Worm (Caenorhabditis elegans): ENCODE results near the gene C43D7.7.
A peak's percentile ranks its signal among the peaks of the same experiment; 100 is the strongest.

The C43D7.7 gene

DNA sequence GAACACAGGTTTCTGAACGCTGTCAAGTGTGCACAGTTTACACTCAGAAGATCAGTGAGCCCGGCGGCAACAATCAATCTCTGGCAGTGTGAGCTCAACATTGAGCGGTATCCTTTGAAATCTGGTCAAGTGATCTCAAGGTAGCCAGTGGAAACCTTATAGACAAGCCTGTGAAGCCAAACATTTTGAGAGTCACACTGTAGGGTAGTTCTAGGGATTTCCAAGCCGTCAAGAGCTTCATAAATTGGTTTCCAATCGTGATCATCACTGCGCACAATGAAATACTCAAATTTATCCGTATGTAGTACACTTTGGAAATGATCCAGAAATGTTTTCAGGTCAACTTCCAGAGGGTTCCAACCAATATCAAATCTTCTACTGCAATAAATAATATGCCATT lies 12.4 kb downstream of the C43D7.7 start, which contains the start of gene F55C9.15:
F55C9.15 (minus strand) TSS at position 101 of the 400 bp plus-strand sequence.
- TF ChIP-seq blmp-1 (tag; optimal IDR thresholded peaks at IDR 0.05) (no peak), ces-1 (GFP tag; optimal IDR thresholded peaks at IDR 0.05) (no peak), lin-13 (tag; optimal IDR thresholded peaks at IDR 0.05) (no peak), zip-8 (tag; optimal IDR thresholded peaks at IDR 0.05) (no peak), hlh-1 (tag; optimal IDR thresholded peaks at IDR 0.05) (no peak), snpc-4 (tag; optimal IDR thresholded peaks at IDR 0.05) (no peak), drap-1 (GFP tag; optimal IDR thresholded peaks at IDR 0.05) (no peak), ham-2 (GFP tag; optimal IDR thresholded peaks at IDR 0.05) (no peak), unc-39 (tag; optimal IDR thresholded peaks at IDR 0.05) (no peak), nhr-237 (tag; optimal IDR thresholded peaks at IDR 0.05) (no peak), ztf-11 (tag; optimal IDR thresholded peaks at IDR 0.05) (no peak), sem-2 (GFP tag; optimal IDR thresholded peaks at IDR 0.05) (no peak), elt-1 (tag; optimal IDR thresholded peaks at IDR 0.05; ENCODE audit: borderline replicate concordance, insufficient read depth) (no peak), cnd-1 (tag; optimal IDR thresholded peaks at IDR 0.05) (no peak), bed-3 (GFP tag; optimal IDR thresholded peaks at IDR 0.05) (no peak), nhr-12 (tag; optimal IDR thresholded peaks at IDR 0.05) (no peak), lsy-2 (tag; optimal IDR thresholded peaks at IDR 0.05) (no peak), ceh-43 (GFP tag; optimal IDR thresholded peaks at IDR 0.05) (no peak), pha-4 (tag; optimal IDR thresholded peaks at IDR 0.05) (no peak)

DNA sequence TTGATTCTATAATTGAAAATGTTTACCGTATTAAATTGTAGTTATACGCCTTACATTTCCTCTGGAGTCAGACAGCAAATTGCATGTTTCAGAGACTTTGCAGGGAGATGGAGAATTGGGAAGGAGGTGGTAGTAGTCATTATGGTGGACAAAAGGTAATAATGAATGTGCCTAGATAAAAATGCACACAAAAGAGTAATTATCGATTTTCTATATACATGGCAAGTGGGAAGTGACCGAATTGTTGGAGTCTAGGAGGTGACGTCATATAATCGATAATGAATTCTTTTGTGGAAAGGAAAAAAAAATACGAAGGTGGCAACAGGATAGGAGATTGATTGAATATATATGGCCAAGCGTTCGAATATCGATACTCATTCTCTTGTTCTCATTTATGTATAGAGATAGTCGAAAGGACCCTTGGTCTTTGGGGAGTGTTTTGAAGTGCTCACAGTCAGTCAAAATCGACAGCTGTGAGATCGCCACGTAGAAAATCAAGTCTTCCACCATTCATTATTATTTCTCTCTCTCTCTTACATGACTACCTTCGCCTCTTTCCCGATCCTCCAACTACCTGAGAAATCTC lies 15.6 kb downstream of the C43D7.7 start, which contains the start of the genes fbxb-63 and fbxb-61:
fbxb-63 (minus strand) TSS at position 142 of the 586 bp plus-strand sequence.
fbxb-61 (plus strand) TSS at position 536 of the 586 bp plus-strand sequence.
- no peak for TF ChIP-seq ham-2 (GFP tag; optimal IDR thresholded peaks at IDR 0.05)
- TF ChIP-seq nhr-2 (tag; optimal IDR thresholded peaks at IDR 0.05): no peak
- peak; percentile 53 for TF ChIP-seq ceh-39 (tag; optimal IDR thresholded peaks at IDR 0.05)
- TF ChIP-seq hlh-1 (tag; optimal IDR thresholded peaks at IDR 0.05): no peak

ce11 chrV:19301934-19302333 lies 17.4 kb downstream of the C43D7.7 start, which contains the start of gene fbxb-62:
TSS of gene fbxb-62 (minus strand) at chrV:19302034.
- TF ChIP-seq M03D4.4 (tag; optimal IDR thresholded peaks at IDR 0.05) (no peak), zip-8 (tag; optimal IDR thresholded peaks at IDR 0.05) (peak; percentile 11)

ce11 chrV:19299262-19299661 lies 20.0 kb downstream of the C43D7.7 start, which contains the start of gene F55C9.14:
TSS of gene F55C9.14 (plus strand) at chrV:19299562.
- TF ChIP-seq nhr-237 (tag; optimal IDR thresholded peaks at IDR 0.05) (no peak), blmp-1 (tag; optimal IDR thresholded peaks at IDR 0.05) (no peak), ceh-83 (GFP tag; optimal IDR thresholded peaks at IDR 0.05) (no peak), bed-3 (GFP tag; optimal IDR thresholded peaks at IDR 0.05) (no peak), sptf-1 (tag; optimal IDR thresholded peaks at IDR 0.05) (no peak), hlh-1 (tag; optimal IDR thresholded peaks at IDR 0.05) (no peak), nhr-12 (tag; optimal IDR thresholded peaks at IDR 0.05) (no peak), unc-120 (tag; optimal IDR thresholded peaks at IDR 0.05; ENCODE audit: poor library complexity, severe bottlenecking) (no peak), lin-13 (tag; optimal IDR thresholded peaks at IDR 0.05) (no peak), lsy-2 (tag; optimal IDR thresholded peaks at IDR 0.05) (no peak), mep-1 (tag; optimal IDR thresholded peaks at IDR 0.05) (no peak), ceh-39 (tag; optimal IDR thresholded peaks at IDR 0.05) (no peak), lin-32 (GFP tag; optimal IDR thresholded peaks at IDR 0.05) (no peak), mab-5 (tag; optimal IDR thresholded peaks at IDR 0.05) (no peak), nhr-76 (tag; optimal IDR thresholded peaks at IDR 0.05) (no peak)

DNA sequence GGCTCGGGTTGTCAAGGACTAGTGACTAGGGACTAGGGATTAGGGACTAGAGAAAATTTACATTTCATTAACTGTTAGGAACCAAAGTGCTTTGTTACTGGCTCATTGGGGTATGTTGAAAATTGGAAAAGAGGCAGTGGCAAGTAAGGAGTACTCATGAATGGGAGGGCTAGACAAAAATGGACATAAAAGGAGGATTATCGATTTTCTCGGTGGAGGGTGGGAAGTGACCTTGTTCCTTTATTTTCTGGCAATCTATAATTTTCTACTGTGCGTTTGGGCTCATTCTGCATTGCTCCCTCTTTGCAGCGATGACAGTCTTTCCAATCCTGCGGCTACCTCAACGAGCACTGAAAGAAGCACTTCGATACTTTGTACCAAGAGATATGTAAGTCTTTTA lies 21.8 kb downstream of the C43D7.7 start, which contains the start of gene fbxb-60:
fbxb-60 (plus strand) TSS at position 301 of the 400 bp plus-strand sequence.
- no peak for TF ChIP-seq blmp-1 (tag; optimal IDR thresholded peaks at IDR 0.05)
- no peak for TF ChIP-seq M03D4.4 (tag; optimal IDR thresholded peaks at IDR 0.05)
- no peak for TF ChIP-seq ham-2 (GFP tag; optimal IDR thresholded peaks at IDR 0.05)
- TF ChIP-seq nhr-12 (tag; optimal IDR thresholded peaks at IDR 0.05): no peak
- TF ChIP-seq ztf-11 (tag; optimal IDR thresholded peaks at IDR 0.05): no peak
- no peak for TF ChIP-seq unc-62 (GFP tag; optimal IDR thresholded peaks at IDR 0.05)
- no peak for TF ChIP-seq tbx-8 (GFP tag; optimal IDR thresholded peaks at IDR 0.05)
- TF ChIP-seq bed-3 (GFP tag; optimal IDR thresholded peaks at IDR 0.05): no peak
- TF ChIP-seq nhr-76 (tag; optimal IDR thresholded peaks at IDR 0.05): no peak
- TF ChIP-seq ceh-43 (GFP tag; optimal IDR thresholded peaks at IDR 0.05): no peak
- TF ChIP-seq mls-2 (tag; optimal IDR thresholded peaks at IDR 0.05): no peak
- TF ChIP-seq nhr-237 (tag; optimal IDR thresholded peaks at IDR 0.05): no peak
- TF ChIP-seq lin-13 (tag; optimal IDR thresholded peaks at IDR 0.05): no peak
- TF ChIP-seq ceh-39 (tag; optimal IDR thresholded peaks at IDR 0.05): no peak
- TF ChIP-seq sem-2 (GFP tag; optimal IDR thresholded peaks at IDR 0.05): no peak
- TF ChIP-seq zip-8 (tag; optimal IDR thresholded peaks at IDR 0.05): no peak
- TF ChIP-seq unc-39 (tag; optimal IDR thresholded peaks at IDR 0.05): no peak
- no peak for TF ChIP-seq hlh-1 (tag; optimal IDR thresholded peaks at IDR 0.05)
